Worm (Caenorhabditis elegans) whole organism, L4 larva: ENCODE results near the gene Y17D7C.6.

ENCODE experiments used
- dve-1 ChIP-seq: sonication (generic microtip); optimal IDR thresholded peaks from 2 replicates; lab custom pipeline; 2017; ENCODE audit warnings: antibody characterized with exemption, mild to moderate bottlenecking, missing genetic modification characterization, missing compliant biosample characterization; ENCODE audit not compliant: insufficient read depth
- snpc-4 ChIP-seq: fragments of 150-350 bp; optimal IDR thresholded peaks from 2 replicates; lab custom pipeline; 2014; ENCODE audit warnings: missing biosample characterization, missing genetic modification characterization

DNA sequence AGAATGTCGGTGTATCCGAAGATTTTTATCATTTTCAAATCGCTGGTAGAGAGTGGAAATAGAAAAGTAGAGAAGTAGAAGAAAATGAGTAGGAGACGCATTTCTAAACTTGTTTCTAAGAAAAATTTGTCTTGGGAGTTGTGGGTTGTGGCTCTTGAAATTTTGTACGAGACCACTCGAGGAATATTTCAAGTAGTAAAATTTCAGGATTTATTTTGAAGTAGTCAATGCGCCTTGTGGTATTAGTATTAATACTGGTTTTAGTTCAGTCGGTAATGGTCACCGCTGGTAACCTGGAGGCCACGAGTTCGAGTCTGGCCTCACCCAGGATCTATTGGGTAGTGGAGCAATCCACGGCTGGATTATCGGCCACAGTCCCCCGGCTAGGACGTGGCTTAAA lies 39.1 kb downstream of the Y17D7C.6 start, which contains the start of gene clec-252:
- TF ChIP-seq snpc-4 (no peak), dve-1 (tag; lab: Kevin White, UChicago) (no peak)
